Worm (Caenorhabditis elegans) whole organism, dauer: ENCODE data around the gene F46H5.5.

Experiments
- unc-62 ChIP-seq: sonication (generic microtip); optimal IDR thresholded peaks from 2 replicates; lab custom pipeline; 2017; ENCODE audit warnings: missing biosample characterization, missing genetic modification reagents, missing genetic modification characterization

Gene F46H5.5

DNA sequence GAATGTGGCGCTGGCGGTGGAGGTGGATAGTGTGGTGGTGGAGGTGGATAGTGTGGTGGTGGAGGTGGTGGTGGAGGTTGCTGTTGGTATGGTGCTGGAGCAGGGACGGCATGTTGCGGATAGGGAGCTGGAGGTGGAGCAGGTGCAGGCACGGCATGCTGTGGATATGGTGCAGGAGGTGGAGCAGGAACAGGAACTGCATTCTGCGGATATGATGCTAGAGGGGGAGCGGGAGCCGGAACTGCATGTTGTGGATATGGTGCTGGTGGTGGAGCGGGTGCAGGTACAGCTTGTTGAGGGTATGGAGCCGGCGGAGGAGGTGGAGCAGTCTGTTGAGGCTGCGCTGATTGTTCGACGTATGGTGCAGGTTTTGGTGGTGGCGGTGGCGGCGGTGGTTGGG, 12.2 kb upstream of the F46H5.5 start:
- TF ChIP-seq unc-62 (GFP tag; lab: Kevin White, UChicago): no peak

DNA sequence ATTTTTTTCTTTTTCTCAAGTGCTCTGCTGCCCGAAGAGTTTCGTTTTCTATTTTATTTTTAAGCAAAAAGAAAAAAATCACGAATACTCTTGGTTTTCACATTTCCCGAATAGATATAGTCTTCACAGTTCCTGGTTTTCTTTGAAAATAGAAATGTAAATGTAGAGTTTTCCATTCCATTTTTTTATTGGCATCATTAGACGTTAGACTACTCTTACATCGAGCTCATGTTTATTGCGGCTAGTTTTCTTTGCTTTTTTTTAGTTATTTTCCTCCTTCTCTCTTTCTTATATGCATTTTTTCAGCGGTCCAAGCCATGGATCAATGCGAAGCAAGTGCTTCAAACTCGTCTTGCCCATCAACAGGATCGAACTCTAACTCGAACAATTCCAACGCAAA, 8.6 kb upstream of the F46H5.5 start, which contains the start of gene F46H5.2:
Gene F46H5.2 (plus strand): TSS at position 301 of the 400 bp plus-strand sequence.
- TF ChIP-seq unc-62 (GFP tag; lab: Kevin White, UChicago): no peak

DNA sequence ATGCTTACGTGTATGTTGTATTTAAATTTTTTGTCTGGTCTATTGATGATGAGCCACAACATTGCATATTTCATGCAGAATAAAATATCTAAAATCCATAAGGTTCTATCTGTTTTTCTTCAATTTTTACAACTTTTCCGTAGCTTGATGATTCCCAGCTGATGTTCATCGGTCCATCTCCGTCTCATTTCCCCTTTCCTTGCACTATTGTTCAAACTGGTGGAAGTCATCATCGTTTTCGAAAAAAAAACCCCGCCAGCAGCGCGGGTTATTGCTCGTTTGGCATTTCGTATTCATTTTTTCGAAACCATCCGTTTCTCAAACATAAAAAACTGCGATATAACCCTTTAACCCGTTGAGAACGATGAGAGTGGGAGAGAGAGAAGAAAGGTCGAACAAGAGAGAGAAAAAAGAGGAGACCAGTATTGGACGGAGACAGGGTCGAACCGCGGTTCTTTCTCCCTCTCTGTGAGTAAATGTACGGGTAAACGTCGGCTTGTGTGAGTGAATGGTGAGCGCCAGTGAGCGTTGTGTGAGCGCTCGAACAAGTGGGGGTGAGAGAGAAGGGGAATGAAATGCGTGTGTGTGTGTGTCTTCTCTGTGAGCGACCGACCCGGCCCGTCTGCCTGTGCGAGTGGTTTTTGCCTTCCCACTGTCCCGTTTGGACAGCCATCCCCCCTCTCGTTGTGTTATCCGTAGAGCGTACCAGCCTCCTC, 8.0 kb upstream of the F46H5.5 start:
- TF ChIP-seq unc-62 (GFP tag; lab: Kevin White, UChicago): no peak

DNA sequence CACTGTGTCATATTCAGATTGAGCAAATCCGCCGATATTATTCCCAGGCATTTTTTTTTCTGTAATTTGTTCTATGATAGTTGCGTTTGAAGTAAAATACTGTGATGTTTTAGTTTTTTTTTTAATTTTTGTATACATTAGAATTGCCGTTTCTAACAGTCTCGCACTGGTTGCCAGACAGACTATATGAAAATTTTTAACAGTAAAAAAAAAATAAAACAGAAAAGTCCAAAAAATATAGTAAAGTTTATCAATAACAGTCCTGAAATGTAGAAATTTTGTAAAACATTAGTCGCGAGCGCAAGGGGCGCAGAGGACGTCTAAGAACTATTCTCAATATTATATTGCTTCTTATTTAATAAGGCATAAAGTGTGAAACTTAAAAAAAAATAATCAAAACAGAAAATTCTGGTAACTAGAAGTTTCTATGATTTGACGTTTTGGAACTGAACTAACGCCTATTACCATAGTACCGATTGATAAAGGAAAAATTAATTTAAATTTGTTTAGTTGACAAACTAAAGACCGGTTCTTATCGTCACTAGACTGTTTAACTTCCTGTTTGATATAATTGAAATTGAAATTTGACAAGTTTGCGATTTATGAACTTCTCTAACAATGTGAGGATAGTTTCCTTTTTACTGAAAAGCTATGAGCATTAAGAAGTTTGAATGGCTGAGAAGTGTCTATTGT, 3.7 kb upstream of the F46H5.5 start, which contains the start of gene lact-1:
Gene lact-1 (minus strand): TSS at position 51 of the 693 bp plus-strand sequence.
- no peak for TF ChIP-seq unc-62 (GFP tag; lab: Kevin White, UChicago)

DNA sequence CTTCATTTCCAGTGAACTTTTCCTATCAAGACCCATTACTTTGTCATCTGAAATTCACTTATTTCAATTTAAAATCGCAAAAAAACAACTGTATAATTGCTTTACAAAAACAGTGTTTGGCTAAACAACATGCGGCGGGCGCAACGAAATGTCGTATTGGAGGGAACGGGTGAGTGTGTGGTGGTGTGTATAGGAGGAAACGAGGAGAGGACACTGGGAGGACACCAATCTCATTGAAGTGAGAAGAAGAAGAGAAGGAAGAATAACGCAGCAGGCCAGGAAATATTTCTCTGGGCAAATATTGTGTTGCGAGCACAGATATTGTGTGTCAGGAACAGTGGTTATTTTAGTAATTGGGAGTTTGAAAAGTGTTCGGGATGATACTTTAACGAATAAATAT, 2.2 kb downstream of the F46H5.5 start, which contains the start of gene F46H5.4:
Gene F46H5.4 (minus strand): TSS at position 53 of the 400 bp plus-strand sequence.
- TF ChIP-seq unc-62 (GFP tag; lab: Kevin White, UChicago): no peak

DNA sequence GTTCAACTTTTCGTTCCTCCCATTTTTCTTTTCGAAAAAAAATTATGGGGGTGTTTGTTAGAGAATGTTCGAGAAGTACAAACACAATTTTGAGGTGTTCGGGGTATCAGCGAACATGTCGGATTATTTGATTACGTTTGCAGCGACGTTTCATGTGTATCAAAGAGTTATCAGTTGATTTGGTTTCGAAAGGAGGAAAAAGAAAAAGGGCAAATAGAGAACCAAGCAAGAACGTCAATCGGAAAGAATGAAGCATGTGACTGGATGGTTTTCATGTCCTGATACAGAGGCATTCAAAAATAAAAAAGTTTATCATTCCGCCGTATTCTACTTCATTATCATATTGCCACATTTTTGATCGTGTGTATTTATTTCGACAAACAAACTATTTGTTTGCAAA, 12.0 kb downstream of the F46H5.5 start:
- TF ChIP-seq unc-62 (GFP tag; lab: Kevin White, UChicago): no peak

DNA sequence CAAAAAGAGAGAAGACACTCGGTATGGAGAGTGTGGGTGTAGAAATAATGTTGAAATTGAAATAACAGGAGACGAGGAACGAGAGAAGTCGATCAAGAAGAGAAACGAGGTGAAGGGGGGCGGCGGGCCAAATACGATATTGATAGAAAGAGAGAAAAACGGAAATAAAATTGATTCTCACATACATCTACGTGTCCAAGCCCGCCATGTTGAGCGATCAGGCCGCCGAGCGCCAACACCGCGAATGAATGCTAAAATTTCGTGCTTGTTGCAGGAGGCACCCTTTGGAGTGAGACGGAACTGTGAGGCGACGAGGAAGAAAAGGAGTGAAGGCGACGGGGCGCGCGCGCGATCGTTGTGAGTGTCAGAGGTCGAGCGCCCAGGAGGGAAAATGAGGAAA, 13.9 kb downstream of the F46H5.5 start, which contains the start of gene F46H5.7:
Gene F46H5.7 (minus strand): TSS at position 106 of the 400 bp plus-strand sequence.
- no peak for TF ChIP-seq unc-62 (GFP tag; lab: Kevin White, UChicago)

DNA sequence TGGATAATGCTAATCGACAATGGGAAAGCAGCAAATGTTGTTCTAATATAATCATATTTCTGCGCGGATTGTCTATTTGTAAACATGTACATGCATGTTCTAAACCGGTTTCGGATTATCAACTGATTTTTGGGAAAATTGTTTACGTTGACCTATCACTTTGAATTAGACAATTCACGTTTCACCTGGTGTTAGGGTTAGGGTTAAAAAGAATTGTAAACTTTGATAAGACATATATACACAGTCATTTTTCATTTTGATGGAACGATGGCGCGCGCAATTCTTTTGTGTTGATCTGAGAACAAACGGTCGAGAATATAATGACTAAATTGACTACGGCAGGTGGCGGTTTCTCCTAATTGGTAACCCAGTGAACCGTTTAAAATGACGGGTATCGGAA, 14.7 kb downstream of the F46H5.5 start:
- TF ChIP-seq unc-62 (GFP tag; lab: Kevin White, UChicago): no peak

DNA sequence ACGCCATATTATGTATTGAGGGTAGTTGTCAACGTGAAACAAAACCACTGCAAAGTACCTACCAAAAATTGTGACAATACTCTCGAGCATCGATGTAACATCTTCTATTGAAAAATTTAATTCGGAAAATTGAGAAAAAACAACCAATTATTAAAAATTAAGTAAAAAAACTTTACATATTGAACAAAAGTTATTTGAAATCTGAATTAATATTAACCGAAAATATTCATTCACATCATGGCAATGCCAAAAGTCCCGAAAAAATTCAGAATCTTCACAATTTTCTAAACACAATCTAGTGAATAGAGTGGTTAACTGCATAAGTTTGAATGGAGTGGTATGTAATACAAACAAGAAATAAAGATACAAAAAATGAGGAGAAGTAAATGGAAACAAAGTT, 18.2 kb downstream of the F46H5.5 start, which contains the start of gene F46H5.3:
Gene F46H5.3 (minus strand): TSS at position 101 of the 400 bp plus-strand sequence.
- TF ChIP-seq unc-62 (GFP tag; lab: Kevin White, UChicago): no peak

DNA sequence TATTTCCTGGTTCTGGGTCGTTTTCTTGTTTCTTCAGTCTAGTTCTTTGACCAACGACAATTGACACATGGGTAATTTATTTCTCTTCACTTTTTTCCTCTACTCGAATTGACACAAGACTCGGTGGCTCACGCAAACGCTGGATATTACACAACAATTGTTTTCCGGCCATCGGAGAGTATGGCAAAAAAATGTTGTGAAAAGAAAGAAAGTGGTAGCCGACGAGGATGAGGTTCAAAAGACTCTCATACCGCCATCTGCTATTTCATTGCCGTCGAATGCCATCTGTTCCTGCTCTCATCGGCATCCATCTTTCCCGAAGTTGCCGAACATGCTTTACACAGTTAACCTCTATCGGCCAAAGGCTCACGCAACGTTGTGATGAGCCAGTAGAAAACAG, 20.1 kb downstream of the F46H5.5 start:
- TF ChIP-seq unc-62 (GFP tag; lab: Kevin White, UChicago): no peak

DNA sequence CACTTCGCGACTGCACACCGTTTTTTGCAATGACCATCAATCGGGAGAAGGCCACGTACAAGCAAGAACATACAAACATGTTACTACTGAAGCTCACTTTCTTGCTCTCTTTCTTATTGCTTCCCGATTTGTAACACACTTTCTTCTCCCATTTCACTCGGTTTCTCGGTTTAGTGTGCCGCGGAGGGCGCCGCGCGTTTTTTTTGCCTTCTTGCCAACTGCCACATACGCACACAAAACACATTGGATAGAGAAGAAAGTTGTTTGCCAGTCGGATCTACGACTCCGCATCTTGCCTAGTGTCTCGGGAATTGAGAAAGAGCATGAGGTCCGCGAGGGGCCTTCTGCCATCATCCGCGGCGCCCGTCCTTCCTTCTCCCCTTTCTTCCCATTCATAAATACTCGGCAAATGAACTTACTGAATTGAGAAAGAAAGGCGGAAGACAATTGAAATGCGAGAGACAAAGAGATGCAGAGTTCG, 22.0 kb downstream of the F46H5.5 start:
- no peak for TF ChIP-seq unc-62 (GFP tag; lab: Kevin White, UChicago)

DNA sequence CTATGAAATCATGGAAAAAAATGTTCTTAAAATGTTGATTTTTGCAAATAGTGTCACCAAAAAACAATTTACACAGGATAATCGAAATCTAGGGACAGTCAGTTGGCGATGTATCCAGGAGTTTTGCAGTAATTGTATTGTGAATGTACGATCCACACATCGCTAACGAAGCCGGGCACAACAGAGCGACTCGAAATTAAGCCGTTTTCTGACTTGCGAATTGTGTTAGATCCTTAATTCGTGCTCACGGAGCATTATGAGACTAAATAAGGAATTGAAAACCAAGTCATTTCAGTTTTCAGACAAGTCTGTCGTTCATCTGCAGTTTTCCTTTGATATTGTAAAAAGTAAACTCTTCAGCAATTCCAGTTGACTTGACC, 22.7 kb downstream of the F46H5.5 start:
- no peak for TF ChIP-seq unc-62 (GFP tag; lab: Kevin White, UChicago)

DNA sequence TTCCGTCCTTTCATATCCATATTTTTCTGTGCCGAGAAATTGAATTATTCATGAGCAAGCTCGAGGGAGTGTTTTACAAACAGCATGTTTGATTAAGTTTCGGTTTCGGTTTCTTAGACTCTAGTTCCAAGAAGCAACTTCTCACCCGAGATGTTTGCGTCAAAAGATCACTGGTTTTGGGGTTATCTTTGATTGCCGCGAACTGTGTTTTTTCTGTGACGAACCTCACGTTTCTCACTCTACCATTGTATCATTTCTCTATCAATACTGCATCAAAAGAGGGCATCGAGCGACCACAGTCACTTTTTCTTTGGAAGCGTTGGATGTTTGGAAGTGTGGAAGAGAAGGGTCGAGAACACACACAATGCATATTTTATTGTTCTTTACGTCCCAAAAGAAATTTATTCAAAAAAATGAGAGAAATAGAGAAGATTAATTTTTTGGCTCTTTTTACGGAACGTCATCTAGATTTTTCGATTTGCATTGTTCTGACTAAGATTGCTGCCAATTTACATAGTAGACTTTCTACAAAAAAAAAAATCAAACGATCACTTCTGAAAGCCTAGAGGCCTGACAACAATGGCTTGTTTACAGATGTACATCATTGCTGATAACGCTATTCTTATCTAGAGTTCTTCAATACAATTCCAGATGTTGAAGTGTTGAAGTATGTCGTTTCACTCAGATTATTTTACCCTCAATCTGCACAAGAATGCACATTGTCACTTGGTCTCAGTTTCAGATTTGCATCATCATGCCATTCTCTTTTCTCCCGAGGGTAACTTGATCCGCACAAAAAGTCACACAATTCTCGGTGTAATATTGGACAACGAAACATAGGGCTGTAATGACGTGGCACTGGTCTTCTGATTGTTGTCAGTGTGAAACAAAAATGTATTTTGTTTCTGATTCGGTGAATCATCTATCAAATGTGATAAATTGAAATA, 23.4 kb downstream of the F46H5.5 start:
- TF ChIP-seq unc-62 (GFP tag; lab: Kevin White, UChicago): no peak

DNA sequence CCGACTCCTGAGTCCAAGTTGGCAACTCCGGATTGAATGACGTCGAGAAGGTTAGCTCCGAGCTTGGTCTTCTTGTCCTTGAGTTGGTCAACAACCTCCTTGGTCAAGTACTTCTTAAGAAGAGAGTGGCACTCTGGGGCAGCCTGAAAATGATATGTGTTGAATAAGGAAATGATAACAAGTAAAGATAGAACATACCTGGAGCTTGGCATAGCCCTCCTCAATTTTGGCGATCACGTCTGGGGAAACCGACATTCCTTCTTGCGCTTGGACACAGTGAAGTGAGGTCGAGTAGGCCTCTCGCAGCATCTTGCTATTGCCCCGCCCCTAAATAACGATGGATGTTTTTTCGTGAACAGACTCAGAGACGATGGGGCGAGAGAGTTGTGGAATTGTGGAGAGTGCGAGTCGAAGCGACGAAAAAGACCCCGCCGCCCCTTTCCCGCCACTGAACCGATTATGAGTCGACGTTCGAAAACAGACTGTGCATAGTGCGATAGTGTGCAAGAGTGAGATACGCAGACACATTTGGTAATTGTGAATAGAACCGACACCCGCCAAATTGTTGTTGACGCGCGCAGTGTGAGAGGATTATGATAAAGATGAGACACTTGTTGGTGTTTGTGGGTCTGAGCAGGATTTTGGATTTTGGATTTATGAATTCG, 24.5 kb downstream of the F46H5.5 start:
- TF ChIP-seq unc-62 (GFP tag; lab: Kevin White, UChicago): no peak

DNA sequence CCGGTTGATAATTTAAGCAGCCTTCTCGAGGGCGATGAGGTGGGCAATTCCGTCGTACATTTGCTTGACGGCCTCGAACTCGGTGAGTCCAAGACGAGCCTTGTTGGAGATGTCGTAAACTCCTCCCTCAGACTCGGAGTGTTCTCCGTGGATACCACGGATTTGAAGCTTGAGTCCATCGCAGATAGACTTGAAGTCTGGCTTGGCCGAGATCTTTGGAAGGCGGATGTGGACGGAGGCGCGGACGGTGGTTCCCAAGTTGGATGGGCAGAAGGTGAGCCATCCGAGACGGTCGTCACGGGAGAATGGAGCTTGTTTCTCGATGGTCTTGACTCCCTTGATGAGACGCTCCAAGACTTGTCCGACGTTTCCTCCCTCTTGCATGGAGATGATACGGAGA, 25.9 kb downstream of the F46H5.5 start:
- TF ChIP-seq unc-62 (GFP tag; lab: Kevin White, UChicago): no peak
